Worm (Caenorhabditis elegans) whole organism, L4/young adult: ENCODE results near the gene oxi-1.

ENCODE experiments used
- W03F9.2 ChIP-seq: fragments of 150-350 bp; optimal IDR thresholded peaks from 2 replicates; lab custom pipeline; 2014; ENCODE audit warnings: missing biosample characterization, missing genetic modification characterization
- him-1 ChIP-seq: sonication (generic microtip); optimal IDR thresholded peaks from 2 replicates; lab custom pipeline; 2016; ENCODE audit warnings: missing genotype, missing genetic modification reagents, missing genetic modification characterization, missing compliant biosample characterization

DNA sequence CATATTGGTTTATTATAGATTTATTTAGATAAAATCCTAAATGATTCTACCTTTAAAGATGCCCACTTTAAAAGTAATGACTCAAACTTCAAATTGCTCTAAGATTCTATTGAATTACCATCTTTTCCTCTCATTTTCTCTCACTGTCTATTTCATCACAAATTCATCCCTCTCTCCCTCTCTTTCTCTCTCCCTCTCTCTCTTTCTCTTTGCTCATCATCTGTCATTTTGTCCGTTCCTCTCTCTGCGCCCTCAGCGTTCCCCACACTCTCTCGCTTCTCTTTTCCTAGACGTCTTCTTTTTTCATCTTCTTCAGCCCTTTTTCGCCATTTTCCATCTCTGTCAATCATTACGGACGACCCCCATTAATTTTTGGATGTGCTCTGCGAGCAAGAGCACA, 47.0 kb downstream of the oxi-1 start:
- no peak for TF ChIP-seq W03F9.2 (tag; lab: Kevin White, UChicago)
- no peak for TF ChIP-seq him-1 (tag; lab: Kevin White, UChicago)
